Fruit fly (Drosophila melanogaster) whole organism, embryonic: ENCODE measurements around the gene mora.

Source experiments
- Antp ChIP-seq: fragments of 200-800 bp; sonication (Bioruptor generic); optimal IDR thresholded peaks from 3 replicates; lab custom pipeline; 2016; ENCODE audit warnings: missing biosample characterization, missing genetic modification characterization
- B-H1 ChIP-seq: fragments of 200-800 bp; sonication (Bioruptor generic); IDR thresholded peaks from 3 replicates; pipeline ENCODE4 v1.3.6; 2022; ENCODE audit warnings: missing biosample characterization, missing genetic modification characterization
- Bdp1 ChIP-seq: fragments of 200-800 bp; sonication (Bioruptor generic); optimal IDR thresholded peaks from 3 replicates; lab custom pipeline; 2016; ENCODE audit warnings: missing biosample characterization, missing genetic modification characterization
- CG12391 ChIP-seq: fragments of 200-800 bp; sonication (Bioruptor generic); optimal IDR thresholded peaks from 3 replicates; lab custom pipeline; 2018; ENCODE audit warnings: missing biosample characterization, mild to moderate bottlenecking, missing genetic modification characterization, moderate library complexity
- CG17359 ChIP-seq: fragments of 200-800 bp; sonication (Bioruptor generic); optimal IDR thresholded peaks from 3 replicates; lab custom pipeline; 2018; ENCODE audit warnings: missing biosample characterization, mild to moderate bottlenecking, missing genetic modification characterization, moderate library complexity
- CG17612 ChIP-seq: fragments of 200-800 bp; sonication (Bioruptor generic); IDR thresholded peaks from 2 replicates; pipeline ENCODE4 v1.3.6; 2022; ENCODE audit warnings: missing biosample characterization, missing genetic modification characterization
- CG18599 ChIP-seq: fragments of 200-800 bp; sonication (Bioruptor generic); optimal IDR thresholded peaks from 3 replicates; lab custom pipeline; 2017; ENCODE audit warnings: missing biosample characterization, missing genetic modification characterization, mild to moderate bottlenecking, moderate library complexity, missing genetic modification reagents
- CG2120 ChIP-seq: fragments of 200-800 bp; sonication (Bioruptor generic); optimal IDR thresholded peaks from 3 replicates; lab custom pipeline; 2016; ENCODE audit warnings: missing biosample characterization, missing genetic modification characterization
- CG2889 ChIP-seq: fragments of 200-800 bp; sonication (Bioruptor generic); IDR thresholded peaks from 3 replicates; pipeline ENCODE4 v1.3.6; 2022; ENCODE audit warnings: missing biosample characterization, missing genetic modification characterization
- CG34422 ChIP-seq: fragments of 200-800 bp; sonication (Bioruptor generic); IDR thresholded peaks from 3 replicates; pipeline ENCODE4 v1.3.6; 2022; ENCODE audit warnings: missing biosample characterization, missing genetic modification characterization
- CG43689 ChIP-seq: fragments of 200-800 bp; sonication (Bioruptor generic); IDR thresholded peaks from 2 replicates; pipeline ENCODE4 v1.3.6; 2022; ENCODE audit warnings: missing biosample characterization, missing genetic modification characterization
- CG7556 ChIP-seq: fragments of 200-800 bp; sonication (Bioruptor generic); optimal IDR thresholded peaks from 2 replicates; lab custom pipeline; 2017; ENCODE audit warnings: missing biosample characterization, mild to moderate bottlenecking, missing genetic modification characterization
- CG7786 ChIP-seq: fragments of 200-800 bp; sonication (Bioruptor generic); optimal IDR thresholded peaks from 2 replicates; lab custom pipeline; 2016; ENCODE audit warnings: missing biosample characterization, missing genetic modification characterization
- CG7963 ChIP-seq: fragments of 200-800 bp; sonication (Bioruptor generic); IDR thresholded peaks from 3 replicates; pipeline ENCODE4 v1.3.6; 2022; ENCODE audit warnings: missing biosample characterization, missing genetic modification characterization; ENCODE audit not compliant: partially characterized antibody
- CG8924 ChIP-seq: fragments of 200-800 bp; optimal IDR thresholded peaks from 3 replicates; lab custom pipeline; 2019; ENCODE audit warnings: missing biosample characterization, mild to moderate bottlenecking, missing genetic modification characterization, moderate library complexity
- CG9932 ChIP-seq: fragments of 200-800 bp; sonication (Bioruptor generic); IDR thresholded peaks from 2 replicates; pipeline ENCODE4 v1.3.6; 2022; ENCODE audit warnings: missing biosample characterization, missing genetic modification characterization
- CTCF ChIP-seq: fragments of 200-800 bp; sonication (Bioruptor generic); optimal IDR thresholded peaks from 2 replicates; lab custom pipeline; 2017; ENCODE audit warnings: missing biosample characterization, mild to moderate bottlenecking, missing genetic modification characterization, moderate library complexity
- D19B ChIP-seq: fragments of 200-800 bp; sonication (Bioruptor generic); optimal IDR thresholded peaks from 2 replicates; lab custom pipeline; 2017; ENCODE audit warnings: missing biosample characterization, mild to moderate bottlenecking, missing genetic modification characterization
- Dbx ChIP-seq: fragments of 200-800 bp; sonication (Bioruptor generic); IDR thresholded peaks from 3 replicates; pipeline ENCODE4 v1.3.6; 2022; ENCODE audit warnings: missing biosample characterization, missing genetic modification characterization
- Dip3 ChIP-seq: fragments of 200-800 bp; sonication (Bioruptor generic); optimal IDR thresholded peaks from 3 replicates; lab custom pipeline; 2016; ENCODE audit warnings: missing biosample characterization, missing genetic modification characterization
- E2f2 ChIP-seq: fragments of 200-800 bp; sonication (Bioruptor generic); IDR thresholded peaks from 2 replicates; pipeline ENCODE4 v1.3.6; 2022; ENCODE audit warnings: missing biosample characterization, missing genetic modification characterization
- HLH3B ChIP-seq: fragments of 200-800 bp; sonication (Bioruptor generic); IDR thresholded peaks from 2 replicates; pipeline ENCODE4 v1.3.6; 2022; ENCODE audit warnings: missing biosample characterization, missing genetic modification characterization
- Hsf ChIP-seq: fragments of 200-800 bp; sonication (Bioruptor generic); optimal IDR thresholded peaks from 3 replicates; lab custom pipeline; 2016; ENCODE audit warnings: missing biosample characterization, missing genetic modification characterization
- Lhr ChIP-seq: fragments of 200-800 bp; sonication (Bioruptor generic); optimal IDR thresholded peaks from 3 replicates; lab custom pipeline; 2017; ENCODE audit warnings: mild to moderate bottlenecking, missing biosample characterization, missing genetic modification reagents, missing genetic modification characterization
- MTF-1 ChIP-seq: fragments of 200-800 bp; sonication (Bioruptor generic); optimal IDR thresholded peaks from 2 replicates; lab custom pipeline; 2018; ENCODE audit warnings: missing biosample characterization, mild to moderate bottlenecking, missing genetic modification characterization, borderline replicate concordance
- Max ChIP-seq: fragments of 200-800 bp; sonication (Bioruptor generic); optimal IDR thresholded peaks from 2 replicates; lab custom pipeline; 2016; ENCODE audit warnings: missing biosample characterization, mild to moderate bottlenecking, missing genetic modification characterization
- Meics ChIP-seq: fragments of 200-800 bp; sonication (Bioruptor generic); optimal IDR thresholded peaks from 2 replicates; lab custom pipeline; 2017; ENCODE audit warnings: missing biosample characterization, mild to moderate bottlenecking, missing genetic modification characterization
- Nf-YB ChIP-seq: fragments of 200-800 bp; sonication (Bioruptor generic); optimal IDR thresholded peaks from 3 replicates; lab custom pipeline; 2019; ENCODE audit warnings: missing biosample characterization, mild to moderate bottlenecking, missing genetic modification characterization, moderate library complexity
- Ptx1 ChIP-seq: fragments of 200-800 bp; sonication (Bioruptor generic); IDR thresholded peaks from 2 replicates; pipeline ENCODE4 v1.3.6; 2022; ENCODE audit warnings: missing biosample characterization, missing genetic modification characterization
- Scr ChIP-seq: fragments of 200-800 bp; sonication (Bioruptor generic); IDR thresholded peaks from 2 replicates; pipeline ENCODE4 v1.3.6; 2022; ENCODE audit warnings: missing biosample characterization, missing genetic modification characterization; ENCODE audit not compliant: partially characterized antibody
- Trl ChIP-seq, 3 experiments: fragments of >200 bp in 2 of 3; fragments of 200-800 bp in 1 of 3; sonication (Bioruptor generic) in 1 of 3; optimal IDR thresholded peaks; 2 replicates in 1 of 3; 3 replicates in 2 of 3; lab custom pipeline; 2016 to 2017; ENCODE audit warnings: missing biosample characterization in 1 of 3, missing genetic modification characterization in 1 of 3
- Xrp1 ChIP-seq: fragments of 200-800 bp; sonication (Bioruptor generic); IDR thresholded peaks from 2 replicates; pipeline ENCODE4 v1.3.6; 2022; ENCODE audit warnings: missing biosample characterization, missing genetic modification characterization
- bab2 ChIP-seq: fragments of 200-800 bp; sonication (Bioruptor generic); optimal IDR thresholded peaks from 2 replicates; lab custom pipeline; 2016; ENCODE audit warnings: missing biosample characterization, missing genetic modification characterization
- bigmax ChIP-seq: fragments of 200-800 bp; sonication (Bioruptor generic); optimal IDR thresholded peaks from 2 replicates; lab custom pipeline; 2018; ENCODE audit warnings: missing biosample characterization, mild to moderate bottlenecking, missing genetic modification characterization
- chif ChIP-seq, 2 experiments: fragments of 200-800 bp; sonication (Bioruptor generic); optimal IDR thresholded peaks; 3 replicates each; lab custom pipeline; 2016; ENCODE audit warnings: missing biosample characterization in 2 of 2, missing genetic modification characterization in 2 of 2
- inv ChIP-seq: fragments of 200-800 bp; sonication (Bioruptor generic); IDR thresholded peaks from 2 replicates; pipeline ENCODE4 v1.3.6; 2022; ENCODE audit warnings: missing biosample characterization, missing genetic modification characterization; ENCODE audit not compliant: partially characterized antibody
- lab ChIP-seq: fragments of 200-800 bp; sonication (Bioruptor generic); optimal IDR thresholded peaks from 3 replicates; lab custom pipeline; 2017; ENCODE audit warnings: missing biosample characterization, missing genetic modification characterization, mild to moderate bottlenecking, moderate library complexity, missing genetic modification reagents
- odd ChIP-seq: fragments of 200-800 bp; sonication (Bioruptor generic); optimal IDR thresholded peaks from 2 replicates; lab custom pipeline; 2017; ENCODE audit warnings: missing biosample characterization, mild to moderate bottlenecking, missing genetic modification characterization
- pan ChIP-seq, 4 experiments: fragments of >200 bp in 3 of 4; fragments of 200-800 bp in 1 of 4; sonication (Bioruptor generic) in 1 of 4; optimal IDR thresholded peaks in 3 of 4; IDR thresholded peaks in 1 of 4; 2 replicates each; pipeline versions ENCODE4 v1.3.6 to Lab custom; 2017 to 2022; ENCODE audit warnings: missing biosample characterization in 2 of 4, missing genetic modification characterization in 2 of 4, mixed read lengths in 1 of 4
- phol ChIP-seq: fragments of 200-800 bp; sonication (Bioruptor generic); optimal IDR thresholded peaks from 3 replicates; lab custom pipeline; 2018; ENCODE audit warnings: missing biosample characterization, mild to moderate bottlenecking, missing genetic modification characterization, moderate library complexity
- psq ChIP-seq: fragments of 200-800 bp; sonication (Bioruptor generic); optimal IDR thresholded peaks from 2 replicates; lab custom pipeline; 2017; ENCODE audit warnings: missing biosample characterization, missing genetic modification characterization
- ranshi ChIP-seq: fragments of 200-800 bp; sonication (Bioruptor generic); IDR thresholded peaks from 2 replicates; pipeline ENCODE4 v1.3.6; 2022; ENCODE audit warnings: missing biosample characterization, missing genetic modification characterization
- schlank ChIP-seq: fragments of 200-800 bp; sonication (Bioruptor generic); optimal IDR thresholded peaks from 2 replicates; lab custom pipeline; 2018; ENCODE audit warnings: missing biosample characterization, mild to moderate bottlenecking, missing genetic modification characterization
- shn ChIP-seq: fragments of 200-800 bp; sonication (Bioruptor generic); optimal IDR thresholded peaks from 3 replicates; lab custom pipeline; 2016; ENCODE audit warnings: missing biosample characterization, missing genetic modification characterization
- slbo ChIP-seq: fragments of 200-800 bp; sonication (Bioruptor generic); IDR thresholded peaks from 2 replicates; pipeline ENCODE4 v1.3.6; 2022; ENCODE audit warnings: missing biosample characterization, missing genetic modification characterization
- trh ChIP-seq: fragments of 200-800 bp; sonication (Bioruptor generic); optimal IDR thresholded peaks from 2 replicates; lab custom pipeline; 2016; ENCODE audit warnings: missing biosample characterization, missing genetic modification characterization
- ttk ChIP-seq: fragments of 200-800 bp; sonication (Bioruptor generic); IDR thresholded peaks from 2 replicates; pipeline ENCODE4 v2.1.2; 2022; ENCODE audit warnings: missing biosample characterization, missing genetic modification characterization
- unpg ChIP-seq: fragments of 200-800 bp; sonication (Bioruptor generic); optimal IDR thresholded peaks from 3 replicates; lab custom pipeline; 2018; ENCODE audit warnings: missing biosample characterization, mild to moderate bottlenecking, missing genetic modification characterization, moderate library complexity
- wor ChIP-seq: fragments of 200-800 bp; sonication (Bioruptor generic); IDR thresholded peaks from 2 replicates; pipeline ENCODE4 v1.3.6; 2022; ENCODE audit warnings: missing biosample characterization, missing genetic modification characterization
- yki ChIP-seq: fragments of >200 bp; optimal IDR thresholded peaks from 3 replicates; lab custom pipeline; 2018

The mora gene

dm6 chr3R:24161173-24161811 is 24.9 kb upstream of the mora start, which contains the start of the genes Myo95E and TBC1d7 (continued):
- peak; percentile 95 for TF ChIP-seq CG34422 (GFP tag; lab: Robert Waterston, UW)
- TF ChIP-seq D19B (GFP tag; lab: Kevin White, UChicago): peak; percentile 98
- TF ChIP-seq CG7963 (GFP tag; lab: Robert Waterston, UW): 0 out of 3 replicates have a peak, but pooled peaks have one; percentile 11
- peak; percentile 85 for TF ChIP-seq Max
- TF ChIP-seq lab (GFP tag; lab: Kevin White, UChicago): no peak
- TF ChIP-seq Hsf (GFP tag; lab: Kevin White, UChicago): peak; percentile 58
- TF ChIP-seq pan (optimal IDR thresholded peaks at IDR 0.05; lab: Kevin White, UChicago): peak in 1 of 2 experiments; percentile 36
- peak in 1 of 2 experiments; percentile 96 for TF ChIP-seq pan (GFP tag; optimal IDR thresholded peaks at IDR 0.05 in 1 of 2, IDR thresholded peaks at IDR 0.05 in 1 of 2)
- TF ChIP-seq phol (tag; lab: Kevin White, UChicago): peak; percentile 92
- peak; percentile 98 for TF ChIP-seq Ptx1 (GFP tag; lab: Robert Waterston, UW)
- peak; percentile 92 for TF ChIP-seq ttk (GFP tag; lab: Robert Waterston, UW)
- peak; percentile 91 for TF ChIP-seq HLH3B
- peak; percentile 97 for TF ChIP-seq CG9932 (GFP tag; lab: Robert Waterston, UW)
- TF ChIP-seq Lhr (GFP tag; lab: Kevin White, UChicago): no peak
- peak; percentile 65; the same call in 1 of the 2 replicates for TF ChIP-seq CG17612 (GFP tag; lab: Robert Waterston, UW)
- TF ChIP-seq CG17359: peak; percentile 88
- TF ChIP-seq CG2120 (GFP tag; lab: Kevin White, UChicago): peak; percentile 84
- peak; percentile 93 for TF ChIP-seq ranshi
- peak; percentile 82 for TF ChIP-seq CG2889
- TF ChIP-seq CTCF: no peak
- peak; percentile 80 for TF ChIP-seq Scr
- TF ChIP-seq CG8924 (tag; lab: Kevin White, UChicago): peak; percentile 91
- peak; percentile 84 for TF ChIP-seq CG7556 (GFP tag; lab: Kevin White, UChicago)
- no peak for TF ChIP-seq Bdp1 (GFP tag; lab: Kevin White, UChicago)
- peak; percentile 81 for TF ChIP-seq B-H1 (GFP tag; lab: Robert Waterston, UW)
- TF ChIP-seq trh (GFP tag; lab: Kevin White, UChicago): peak; percentile 71
- TF ChIP-seq yki: no peak
- peak; percentile 47 for TF ChIP-seq schlank
- TF ChIP-seq wor (GFP tag; lab: Robert Waterston, UW): peak; percentile 82
- TF ChIP-seq Xrp1 (GFP tag; lab: Robert Waterston, UW): peak; percentile 96
- TF ChIP-seq unpg (GFP tag; lab: Kevin White, UChicago): peak; percentile 89
- TF ChIP-seq inv (GFP tag; lab: Robert Waterston, UW): peak; percentile 62
- TF ChIP-seq shn (GFP tag; lab: Kevin White, UChicago): peak; percentile 15
- TF ChIP-seq bab2: peak; percentile 58
- peak; percentile 87 for TF ChIP-seq CG43689 (GFP tag; lab: Robert Waterston, UW)
- TF ChIP-seq E2f2 (GFP tag; lab: Robert Waterston, UW): peak; percentile 71
- no peak for TF ChIP-seq bigmax (GFP tag; lab: Kevin White, UChicago)
- peak; percentile 15 for TF ChIP-seq CG7786 (GFP tag; lab: Kevin White, UChicago)
- TF ChIP-seq Dip3 (GFP tag; lab: Kevin White, UChicago): peak; percentile 54
- no peak for TF ChIP-seq Trl (optimal IDR thresholded peaks at IDR 0.05; lab: Kevin White, UChicago)
- peak; percentile 46 for TF ChIP-seq Trl (GFP tag; optimal IDR thresholded peaks at IDR 0.05; lab: Kevin White, UChicago)
- peak; percentile 70 for TF ChIP-seq Nf-YB
- TF ChIP-seq Meics: peak; percentile 88
- TF ChIP-seq chif (GFP tag; optimal IDR thresholded peaks at IDR 0.05; lab: Kevin White, UChicago): peak in 1 of 2 experiments; percentile 43
- peak; percentile 95 for TF ChIP-seq CG12391 (tag; lab: Kevin White, UChicago)
- no peak for TF ChIP-seq odd (GFP tag; lab: Kevin White, UChicago)
- TF ChIP-seq MTF-1 (GFP tag; lab: Kevin White, UChicago): peak; percentile 27
- peak; percentile 27 for TF ChIP-seq Antp (GFP tag; lab: Kevin White, UChicago)
- TF ChIP-seq CG18599 (GFP tag; lab: Kevin White, UChicago): no peak
- TF ChIP-seq Dbx (GFP tag; lab: Robert Waterston, UW): peak; percentile 91
- peak; percentile 35 for TF ChIP-seq psq (GFP tag; lab: Kevin White, UChicago)
- TF ChIP-seq slbo (GFP tag; lab: Robert Waterston, UW): peak; percentile 93
